Fruit fly (Drosophila melanogaster) whole organism, wandering third instar larva: ENCODE results near the gene CG15040.

ENCODE experiments used
- Abd-B ChIP-seq: fragments of >200 bp; optimal IDR thresholded peaks from 2 replicates; lab custom pipeline; 2017; ENCODE audit warnings: missing biosample characterization, missing genetic modification characterization
- CG32264 ChIP-seq: fragments of 200-800 bp; sonication (Bioruptor generic); optimal IDR thresholded peaks from 2 replicates; lab custom pipeline; 2016; ENCODE audit warnings: missing biosample characterization, missing genetic modification characterization
- CrebA ChIP-seq: fragments of 200-800 bp; sonication (Bioruptor generic); optimal IDR thresholded peaks from 2 replicates; lab custom pipeline; 2016; ENCODE audit warnings: missing biosample characterization, mild to moderate bottlenecking, missing genetic modification characterization, borderline replicate concordance
- Dif ChIP-seq: fragments of 200-275, 200-300 bp; sonication (Bioruptor generic); optimal IDR thresholded peaks from 2 replicates; lab custom pipeline; 2018; ENCODE audit warnings: missing biosample characterization, missing genetic modification characterization; ENCODE audit not compliant: partially characterized antibody
- GATAd ChIP-seq: sonication (Bioruptor generic); optimal IDR thresholded peaks from 2 replicates; lab custom pipeline; 2016; ENCODE audit warnings: missing biosample characterization, missing genetic modification characterization
- Hnf4 ChIP-seq: fragments of 200-800 bp; sonication (Bioruptor generic); optimal IDR thresholded peaks from 2 replicates; lab custom pipeline; 2016; ENCODE audit warnings: missing biosample characterization, mild to moderate bottlenecking, missing genetic modification characterization
- Hr78 ChIP-seq: fragments of >200 bp; optimal IDR thresholded peaks from 2 replicates; lab custom pipeline; 2017; ENCODE audit warnings: missing biosample characterization, missing genetic modification characterization
- Hr83 ChIP-seq: fragments of 200-300 bp; sonication (Bioruptor generic); optimal IDR thresholded peaks from 2 replicates; lab custom pipeline; 2016; ENCODE audit warnings: missing biosample characterization, mild to moderate bottlenecking, missing genetic modification characterization, moderate library complexity; ENCODE audit not compliant: poor library complexity, severe bottlenecking
- Myc ChIP-seq: fragments of >200 bp; optimal IDR thresholded peaks from 2 replicates; lab custom pipeline; 2017
- N ChIP-seq: fragments of >200 bp; optimal IDR thresholded peaks from 2 replicates; lab custom pipeline; 2018; ENCODE audit warnings: missing biosample characterization, missing external identifiers, missing genetic modification characterization
- Sp1 ChIP-seq: fragments of 200-800 bp; sonication (Bioruptor generic); optimal IDR thresholded peaks from 3 replicates; lab custom pipeline; 2019; ENCODE audit warnings: missing biosample characterization, mild to moderate bottlenecking, missing genetic modification characterization, moderate library complexity
- Vsx2 ChIP-seq: fragments of 200-300, 225-300 bp; sonication (Bioruptor generic); optimal IDR thresholded peaks from 2 replicates; lab custom pipeline; 2018; ENCODE audit warnings: missing biosample characterization, missing genetic modification characterization; ENCODE audit not compliant: partially characterized antibody
- br ChIP-seq: fragments of 200-800 bp; sonication (Bioruptor generic); optimal IDR thresholded peaks from 2 replicates; lab custom pipeline; 2016; ENCODE audit warnings: missing biosample characterization, missing genetic modification characterization
- dsf ChIP-seq: sonication (Bioruptor generic); optimal IDR thresholded peaks from 2 replicates; lab custom pipeline; 2016; ENCODE audit warnings: missing biosample characterization, missing genetic modification characterization, borderline replicate concordance
- ey ChIP-seq: fragments of 200-800 bp; sonication (Bioruptor generic); optimal IDR thresholded peaks from 2 replicates; lab custom pipeline; 2016; ENCODE audit warnings: missing biosample characterization, missing genetic modification characterization
- foxo ChIP-seq, 2 experiments: fragments of 200-800 bp; sonication (Bioruptor generic); optimal IDR thresholded peaks; 2 replicates in 1 of 2; 3 replicates in 1 of 2; lab custom pipeline; 2016 to 2017; ENCODE audit warnings: missing biosample characterization in 2 of 2, missing genetic modification characterization in 2 of 2
- h ChIP-seq: fragments of 200-800 bp; sonication (Bioruptor generic); optimal IDR thresholded peaks from 3 replicates; lab custom pipeline; 2016; ENCODE audit warnings: missing biosample characterization, mild to moderate bottlenecking, missing genetic modification characterization
- jim ChIP-seq: fragments of 175-275, 200-325 bp; sonication (Bioruptor generic); optimal IDR thresholded peaks from 2 replicates; lab custom pipeline; 2016; ENCODE audit warnings: missing biosample characterization, mild to moderate bottlenecking, missing genetic modification characterization
- pan ChIP-seq: fragments of >200 bp; optimal IDR thresholded peaks from 2 replicates; lab custom pipeline; 2017
- psq ChIP-seq: fragments of 200-800 bp; sonication (Bioruptor generic); optimal IDR thresholded peaks from 3 replicates; lab custom pipeline; 2017; ENCODE audit warnings: missing biosample characterization, mild to moderate bottlenecking, missing genetic modification characterization, moderate library complexity
- rgr ChIP-seq: fragments of 200-800 bp; sonication (Bioruptor generic); optimal IDR thresholded peaks from 3 replicates; lab custom pipeline; 2016; ENCODE audit warnings: missing biosample characterization, mild to moderate bottlenecking, missing genetic modification characterization
- sage ChIP-seq: fragments of 200-800 bp; sonication (Bioruptor generic); optimal IDR thresholded peaks from 2 replicates; lab custom pipeline; 2016; ENCODE audit warnings: missing biosample characterization, mild to moderate bottlenecking, missing genetic modification characterization
- sv ChIP-seq: fragments of 200-800 bp; sonication (Bioruptor generic); optimal IDR thresholded peaks from 3 replicates; lab custom pipeline; 2016; ENCODE audit warnings: missing biosample characterization, missing genetic modification characterization
- tai ChIP-seq: sonication (Bioruptor generic); optimal IDR thresholded peaks from 2 replicates; lab custom pipeline; 2016; ENCODE audit warnings: missing biosample characterization, missing genetic modification characterization
- usp ChIP-seq: fragments of >200 bp; optimal IDR thresholded peaks from 2 replicates; lab custom pipeline; 2017; ENCODE audit warnings: missing biosample characterization, missing genetic modification characterization

CG15040 gene

dm6 chrX:18560584-18560983 lies 56.8 kb downstream of the CG15040 start:
- TF ChIP-seq h (no peak), Vsx2 (GFP tag; lab: Kevin White, UChicago) (no peak), rgr (GFP tag; lab: Kevin White, UChicago) (no peak), sage (GFP tag; lab: Kevin White, UChicago) (no peak), Sp1 (GFP tag; lab: Kevin White, UChicago) (no peak), jim (GFP tag; lab: Kevin White, UChicago) (no peak), pan (lab: Kevin White, UChicago) (no peak), Hr78 (no peak), Dif (no peak), br (GFP tag; lab: Kevin White, UChicago) (no peak), ey (no peak), N (no peak), usp (no peak), Hr83 (GFP tag; lab: Kevin White, UChicago) (no peak), tai (no peak), CG32264 (GFP tag; lab: Kevin White, UChicago) (no peak), CrebA (no peak), Abd-B (GFP tag; lab: Kevin White, UChicago) (no peak), Myc (no peak)

dm6 chrX:18558583-18558982 lies 58.8 kb downstream of the CG15040 start:
- no peak for TF ChIP-seq Vsx2 (GFP tag; lab: Kevin White, UChicago)
- no peak for TF ChIP-seq Hnf4 (GFP tag; lab: Kevin White, UChicago)
- no peak for TF ChIP-seq dsf (GFP tag; lab: Kevin White, UChicago)
- TF ChIP-seq sv = no peak
- no peak for TF ChIP-seq ey
- no peak for TF ChIP-seq pan (lab: Kevin White, UChicago)
- TF ChIP-seq Hr78 = no peak
- TF ChIP-seq foxo (GFP tag; optimal IDR thresholded peaks at IDR 0.05; lab: Kevin White, UChicago) = no peak
- no peak for TF ChIP-seq GATAd (GFP tag; lab: Kevin White, UChicago)
- no peak for TF ChIP-seq jim (GFP tag; lab: Kevin White, UChicago)
- TF ChIP-seq br (GFP tag; lab: Kevin White, UChicago) = no peak
- no peak for TF ChIP-seq psq
- no peak for TF ChIP-seq Hr83 (GFP tag; lab: Kevin White, UChicago)
